Fruit fly (Drosophila melanogaster): Measurements from ENCODE around the gene CG43091.

CG43091 gene

DNA sequence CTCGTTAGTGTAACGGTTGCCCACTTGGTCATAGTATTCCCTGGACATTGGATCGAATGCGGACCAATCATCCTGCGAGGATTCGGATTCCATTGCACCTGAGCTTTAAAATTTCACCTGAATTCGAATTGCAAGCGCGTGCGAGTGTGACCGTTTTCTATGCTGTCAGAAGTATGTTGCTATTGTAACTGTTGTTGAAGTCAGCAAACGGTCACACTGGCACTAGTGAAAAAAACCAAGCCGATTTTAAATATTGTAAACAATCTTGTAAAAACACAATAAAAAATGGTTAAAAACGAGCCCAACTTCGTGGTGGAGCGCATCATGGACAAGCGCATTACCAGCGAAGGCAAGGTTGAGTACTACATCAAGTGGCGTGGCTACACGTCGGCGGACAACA is 23.1 kb downstream of the CG43091 start, which contains the start of the genes vret and HP1c (continued):
- TF ChIP-seq Max (GFP tag; optimal IDR thresholded peaks at IDR 0.05) (no peak), zfh2 (GFP tag; optimal IDR thresholded peaks at IDR 0.05) (no peak), CG31441 (GFP tag; IDR thresholded peaks at IDR 0.05) (no peak), MESR4 (GFP tag; optimal IDR thresholded peaks at IDR 0.05) (peak; percentile 84), tin (GFP tag; optimal IDR thresholded peaks at IDR 0.05) (no peak), Usf (GFP tag; optimal IDR thresholded peaks at IDR 0.05) (no peak), gcm (GFP tag; optimal IDR thresholded peaks at IDR 0.05) (no peak), CG7372 (GFP tag; IDR thresholded peaks at IDR 0.05) (no peak), CG8924 (tag; optimal IDR thresholded peaks at IDR 0.05) (no peak), CG42726 (GFP tag; IDR thresholded peaks at IDR 0.05; ENCODE audit: partially characterized antibody) (no peak), fu2 (GFP tag; optimal IDR thresholded peaks at IDR 0.05) (no peak), bsh (GFP tag; optimal IDR thresholded peaks at IDR 0.05) (no peak), CG12071 (GFP tag; optimal IDR thresholded peaks at IDR 0.05) (no peak), NFAT (GFP tag; IDR thresholded peaks at IDR 0.05) (no peak), CG7271 (tag; optimal IDR thresholded peaks at IDR 0.05) (no peak), B-H1 (GFP tag; IDR thresholded peaks at IDR 0.05) (no peak), CG8765 (GFP tag; IDR thresholded peaks at IDR 0.05) (no peak), Fer2 (tag; optimal IDR thresholded peaks at IDR 0.05) (no peak), ems (GFP tag; optimal IDR thresholded peaks at IDR 0.05) (no peak), CG14667 (GFP tag; IDR thresholded peaks at IDR 0.05) (no peak), prd (optimal IDR thresholded peaks at IDR 0.05) (no peak), prd (GFP tag; IDR thresholded peaks at IDR 0.05) (no peak), ab (GFP tag; optimal IDR thresholded peaks at IDR 0.05) (no peak), CG6791 (GFP tag; IDR thresholded peaks at IDR 0.05; ENCODE audit: partially characterized antibody) (peak; percentile 42; the same call in 1 of the 3 replicates), Fer1 (GFP tag; optimal IDR thresholded peaks at IDR 0.05) (no peak), Antp (GFP tag; optimal IDR thresholded peaks at IDR 0.05) (no peak), bcd (GFP tag; optimal IDR thresholded peaks at IDR 0.05) (no peak), CG1233 (GFP tag; optimal IDR thresholded peaks at IDR 0.05) (no peak), Ets65A (GFP tag) (peak; percentile 84), Six4 (GFP tag; optimal IDR thresholded peaks at IDR 0.05) (no peak), CG10565 (GFP tag; optimal IDR thresholded peaks at IDR 0.05) (no peak), CG11695 (GFP tag; IDR thresholded peaks at IDR 0.05) (no peak), Hey (tag; optimal IDR thresholded peaks at IDR 0.05) (no peak), vvl (GFP tag; IDR thresholded peaks at IDR 0.05) (no peak), CG4424 (GFP tag; optimal IDR thresholded peaks at IDR 0.05) (no peak), sob (GFP tag; IDR thresholded peaks at IDR 0.05) (no peak), CG5953 (GFP tag; IDR thresholded peaks at IDR 0.05) (no peak), chinmo (GFP tag; IDR thresholded peaks at IDR 0.05; ENCODE audit: partially characterized antibody) (no peak), BEAF-32 (GFP tag; optimal IDR thresholded peaks at IDR 0.05) (peak; percentile 46), CG11560 (tag; IDR thresholded peaks at IDR 0.05) (no peak), Ssrp (tag; optimal IDR thresholded peaks at IDR 0.05) (no peak), sna (GFP tag; IDR thresholded peaks at IDR 0.05; ENCODE audit: partially characterized antibody) (0 out of 2 replicates have a peak, but pooled peaks have one; percentile 30), CG11723 (GFP tag; optimal IDR thresholded peaks at IDR 0.05) (no peak), CG32532 (GFP tag; IDR thresholded peaks at IDR 0.05) (no peak), repo (GFP tag; optimal IDR thresholded peaks at IDR 0.05) (no peak), tx (GFP tag; optimal IDR thresholded peaks at IDR 0.05) (no peak), Dp (GFP tag; optimal IDR thresholded peaks at IDR 0.05) (peak; percentile 85), Lhr (GFP tag; optimal IDR thresholded peaks at IDR 0.05) (no peak), CG12744 (GFP tag; optimal IDR thresholded peaks at IDR 0.05) (no peak), slou (GFP tag; optimal IDR thresholded peaks at IDR 0.05) (no peak), CG13624 (GFP tag; optimal IDR thresholded peaks at IDR 0.05) (no peak), TFAM (GFP tag; optimal IDR thresholded peaks at IDR 0.05) (no peak), CG9215 (GFP tag; IDR thresholded peaks at IDR 0.05) (no peak)

Data from whole organism, embryonic.